Worm (Caenorhabditis elegans): ENCODE data around the gene F25B3.4.

DNA sequence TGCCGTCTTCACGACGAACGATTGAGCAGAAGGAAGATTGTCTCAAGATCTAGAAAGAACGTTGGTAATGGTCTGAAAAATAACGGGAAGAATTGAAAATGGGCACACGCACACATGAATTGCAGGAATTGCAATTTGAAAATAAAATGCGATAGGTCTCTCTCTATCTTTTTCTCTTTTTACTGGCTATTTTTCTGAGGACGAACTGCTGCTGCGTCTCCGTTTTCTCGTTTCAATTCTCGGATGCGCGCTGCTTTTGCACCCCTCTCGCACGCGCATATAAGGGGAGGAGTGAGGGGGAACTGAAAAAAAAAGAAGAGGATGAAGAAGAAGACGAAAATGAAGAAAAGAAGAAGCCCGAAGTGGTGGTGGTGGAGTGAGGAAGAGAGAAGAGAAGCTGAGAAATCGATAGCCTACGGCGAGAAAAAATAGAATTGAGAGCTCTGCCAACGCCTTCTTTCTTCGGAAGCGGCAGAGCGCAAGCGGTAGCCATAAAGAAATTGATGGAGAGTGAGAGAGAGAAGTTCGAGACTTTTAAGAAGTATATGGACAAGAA is 6.9 kb downstream of the F25B3.4 start, which contains the start of gene rgef-1:
- no peak for TF ChIP-seq ama-1 (optimal IDR thresholded peaks at IDR 0.05)
- TF ChIP-seq ceh-36 (tag; optimal IDR thresholded peaks at IDR 0.05) = no peak
- no peak for TF ChIP-seq aly-1 (tag; optimal IDR thresholded peaks at IDR 0.05)
- TF ChIP-seq tra-4 (tag; optimal IDR thresholded peaks at IDR 0.05) = no peak
- no peak for TF ChIP-seq F13C5.2 (tag; optimal IDR thresholded peaks at IDR 0.05)
- no peak for TF ChIP-seq B0310.2 (tag; optimal IDR thresholded peaks at IDR 0.05)
- no peak for TF ChIP-seq hmg-4 (GFP tag; optimal IDR thresholded peaks at IDR 0.05)
- TF ChIP-seq ceh-13 (GFP tag; optimal IDR thresholded peaks at IDR 0.05) = no peak
- no peak for TF ChIP-seq tbx-37 (GFP tag; conservative IDR thresholded peaks at IDR 0.05)
- TF ChIP-seq scrt-1 (GFP tag; IDR thresholded peaks at IDR 0.05) = no peak
- no peak for TF ChIP-seq hnd-1 (tag; optimal IDR thresholded peaks at IDR 0.05)
- TF ChIP-seq flt-1 (GFP tag; IDR thresholded peaks at IDR 0.05) = no peak
- TF ChIP-seq sea-1 (GFP tag; conservative IDR thresholded peaks at IDR 0.05) = no peak

All from whole organism, early embryonic.